Worm (Caenorhabditis elegans) whole organism, L4/young adult: ENCODE measurements around the gene abf-3.

Source experiments
- W03F9.2 ChIP-seq: fragments of 150-350 bp; optimal IDR thresholded peaks from 2 replicates; lab custom pipeline; 2014; ENCODE audit warnings: missing biosample characterization, missing genetic modification characterization
- dao-5 ChIP-seq: sonication (generic microtip); optimal IDR thresholded peaks from 2 replicates; lab custom pipeline; 2016; ENCODE audit warnings: missing genotype, missing genetic modification characterization, moderate library complexity, missing compliant biosample characterization

DNA sequence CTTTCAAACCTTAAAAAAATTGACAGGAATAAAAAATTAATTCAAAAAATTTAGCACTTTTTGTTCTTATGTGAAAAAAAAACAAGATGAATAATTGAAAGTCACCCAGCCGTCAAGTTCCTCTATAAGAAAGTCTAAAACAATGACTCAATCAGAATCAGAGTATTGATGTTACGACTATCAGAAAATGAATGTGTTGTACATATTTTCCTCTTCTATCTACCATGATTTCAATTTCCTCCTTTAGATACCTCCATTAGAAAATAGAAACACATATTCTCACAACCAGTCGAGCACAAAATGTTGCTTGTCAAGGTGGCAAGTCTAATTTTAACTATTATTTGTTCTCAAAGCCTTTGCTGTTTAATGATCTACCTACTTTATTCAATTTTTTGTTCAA is 2.3 kb upstream of the abf-3 start, which contains the start of gene srbc-48:
- no peak for TF ChIP-seq W03F9.2 (tag; lab: Kevin White, UChicago)
- TF ChIP-seq dao-5: no peak
